Fruit fly (Drosophila melanogaster) whole organism, embryonic: Measurements from ENCODE around the gene CG1785.
A peak's percentile ranks its signal among the peaks of the same experiment; 100 is the strongest.

Experiments used
- Antp ChIP-seq: fragments of 200-800 bp; sonication (Bioruptor generic); optimal IDR thresholded peaks from 3 replicates; lab custom pipeline; 2016; ENCODE audit warnings: missing biosample characterization, missing genetic modification characterization
- CG10267 ChIP-seq: fragments of 200-800 bp; sonication (Bioruptor generic); optimal IDR thresholded peaks from 2 replicates; lab custom pipeline; 2018; ENCODE audit warnings: missing biosample characterization, mild to moderate bottlenecking, missing genetic modification characterization, moderate library complexity
- CG11695 ChIP-seq: fragments of 200-800 bp; sonication (Bioruptor generic); IDR thresholded peaks from 3 replicates; pipeline ENCODE4 v1.3.6; 2022; ENCODE audit warnings: missing biosample characterization, missing genetic modification characterization
- CG11723 ChIP-seq: fragments of 200-800 bp; sonication (Bioruptor generic); optimal IDR thresholded peaks from 2 replicates; lab custom pipeline; 2017; ENCODE audit warnings: missing biosample characterization, mild to moderate bottlenecking, missing genetic modification characterization
- CG12299 ChIP-seq: fragments of 200-800 bp; sonication (Bioruptor generic); optimal IDR thresholded peaks from 2 replicates; lab custom pipeline; 2018; ENCODE audit warnings: missing biosample characterization, mild to moderate bottlenecking, missing genetic modification characterization
- CG13775 ChIP-seq: fragments of 200-800 bp; sonication (Bioruptor generic); optimal IDR thresholded peaks from 3 replicates; lab custom pipeline; 2017; ENCODE audit warnings: missing biosample characterization, mild to moderate bottlenecking, missing genetic modification characterization
- CG14965 ChIP-seq: fragments of 200-800 bp; sonication (Bioruptor generic); optimal IDR thresholded peaks from 2 replicates; lab custom pipeline; 2016; ENCODE audit warnings: missing biosample characterization, missing genetic modification characterization, borderline replicate concordance
- CG17385 ChIP-seq: fragments of 200-800 bp; sonication (Bioruptor generic); optimal IDR thresholded peaks from 3 replicates; lab custom pipeline; 2018; ENCODE audit warnings: missing biosample characterization, mild to moderate bottlenecking, missing genetic modification characterization
- CG17829 ChIP-seq: fragments of 200-800 bp; optimal IDR thresholded peaks from 2 replicates; lab custom pipeline; 2019; ENCODE audit warnings: missing biosample characterization, mild to moderate bottlenecking, missing genetic modification characterization, moderate library complexity
- CG18476 ChIP-seq: fragments of 200-800 bp; sonication (Bioruptor generic); optimal IDR thresholded peaks from 2 replicates; lab custom pipeline; 2016; ENCODE audit warnings: missing biosample characterization, mild to moderate bottlenecking, missing genetic modification characterization
- CG30403 ChIP-seq: fragments of 200-800 bp; sonication (Bioruptor generic); optimal IDR thresholded peaks from 3 replicates; lab custom pipeline; 2016; ENCODE audit warnings: missing biosample characterization, missing genetic modification characterization
- CG4854 ChIP-seq: fragments of 200-800 bp; sonication (Bioruptor generic); optimal IDR thresholded peaks from 2 replicates; lab custom pipeline; 2016; ENCODE audit warnings: missing biosample characterization, missing genetic modification characterization, inconsistent platforms
- CG6854 ChIP-seq: fragments of 200-800 bp; sonication (Bioruptor generic); optimal IDR thresholded peaks from 3 replicates; lab custom pipeline; 2017; ENCODE audit warnings: missing biosample characterization, mild to moderate bottlenecking, missing genetic modification characterization
- CG7963 ChIP-seq: fragments of 200-800 bp; sonication (Bioruptor generic); IDR thresholded peaks from 3 replicates; pipeline ENCODE4 v1.3.6; 2022; ENCODE audit warnings: missing biosample characterization, missing genetic modification characterization; ENCODE audit not compliant: partially characterized antibody
- CG8089 ChIP-seq: fragments of 200-800 bp; sonication (Bioruptor generic); optimal IDR thresholded peaks from 3 replicates; lab custom pipeline; 2016; ENCODE audit warnings: missing biosample characterization, missing genetic modification characterization
- CG8290 ChIP-seq, 3 experiments: fragments of 200-800 bp; sonication (Bioruptor generic); optimal IDR thresholded peaks; 2 replicates each; lab custom pipeline; 2016 to 2019; ENCODE audit warnings: missing biosample characterization in 3 of 3, missing genetic modification characterization in 3 of 3, mild to moderate bottlenecking in 2 of 3, moderate library complexity in 1 of 3
- CG8359 ChIP-seq: fragments of 200-800 bp; sonication (Bioruptor generic); optimal IDR thresholded peaks from 2 replicates; lab custom pipeline; 2017; ENCODE audit warnings: missing biosample characterization, mild to moderate bottlenecking, missing genetic modification characterization, borderline replicate concordance
- Camta ChIP-seq: fragments of 200-800 bp; sonication (Bioruptor generic); optimal IDR thresholded peaks from 2 replicates; lab custom pipeline; 2016; ENCODE audit warnings: missing biosample characterization, missing genetic modification characterization
- Deaf1 ChIP-seq: fragments of 200-800 bp; optimal IDR thresholded peaks from 3 replicates; lab custom pipeline; 2019; ENCODE audit warnings: missing biosample characterization, mild to moderate bottlenecking, missing genetic modification characterization, moderate library complexity
- Dip2 ChIP-seq: fragments of 200-800 bp; sonication (Bioruptor generic); IDR thresholded peaks from 2 replicates; pipeline ENCODE4 v1.3.6; 2022; ENCODE audit warnings: missing biosample characterization, missing genetic modification characterization
- Dll ChIP-seq: fragments of 200-800 bp; sonication (Bioruptor generic); IDR thresholded peaks from 4 replicates; pipeline ENCODE4 v1.3.6; 2022; ENCODE audit warnings: missing biosample characterization, missing genetic modification characterization; ENCODE audit not compliant: partially characterized antibody
- Dp ChIP-seq: fragments of 200-800 bp; sonication (Bioruptor generic); optimal IDR thresholded peaks from 2 replicates; lab custom pipeline; 2018; ENCODE audit warnings: missing biosample characterization, mild to moderate bottlenecking, missing genetic modification characterization, moderate library complexity
- Ets97D ChIP-seq: fragments of 200-800 bp; sonication (Bioruptor generic); optimal IDR thresholded peaks from 3 replicates; lab custom pipeline; 2016; ENCODE audit warnings: missing biosample characterization, missing genetic modification characterization
- GATAe ChIP-seq: fragments of 200-800 bp; sonication (Bioruptor generic); conservative IDR thresholded peaks from 2 replicates; pipeline ENCODE4 v1.3.6; 2022; ENCODE audit warnings: missing biosample characterization, missing genetic modification characterization
- HmgD ChIP-seq: fragments of 200-800 bp; sonication (Bioruptor generic); optimal IDR thresholded peaks from 3 replicates; lab custom pipeline; 2016; ENCODE audit warnings: missing biosample characterization, missing genetic modification characterization
- Hmx ChIP-seq: fragments of 200-800 bp; sonication (Bioruptor generic); optimal IDR thresholded peaks from 2 replicates; lab custom pipeline; 2016; ENCODE audit warnings: missing biosample characterization, missing genetic modification characterization
- Hsf ChIP-seq: fragments of 200-800 bp; sonication (Bioruptor generic); optimal IDR thresholded peaks from 3 replicates; lab custom pipeline; 2016; ENCODE audit warnings: missing biosample characterization, missing genetic modification characterization
- Lim3 ChIP-seq: fragments of 200-800 bp; sonication (Bioruptor generic); IDR thresholded peaks from 2 replicates; pipeline ENCODE4 v1.3.6; 2022; ENCODE audit warnings: missing biosample characterization, missing genetic modification characterization
- MTF-1 ChIP-seq: fragments of 200-800 bp; sonication (Bioruptor generic); optimal IDR thresholded peaks from 2 replicates; lab custom pipeline; 2018; ENCODE audit warnings: missing biosample characterization, mild to moderate bottlenecking, missing genetic modification characterization, borderline replicate concordance
- Mad ChIP-seq: fragments of 200-800 bp; sonication (Bioruptor generic); optimal IDR thresholded peaks from 2 replicates; lab custom pipeline; 2016; ENCODE audit warnings: missing biosample characterization, missing genetic modification characterization
- NC2α ChIP-seq: fragments of 200-800 bp; sonication (Bioruptor generic); optimal IDR thresholded peaks from 2 replicates; lab custom pipeline; 2016; ENCODE audit warnings: missing biosample characterization, missing genetic modification characterization
- Opbp ChIP-seq: fragments of 200-800 bp; sonication (Bioruptor generic); IDR thresholded peaks from 3 replicates; pipeline ENCODE4 v1.3.6; 2022; ENCODE audit warnings: missing biosample characterization, missing genetic modification characterization; ENCODE audit not compliant: partially characterized antibody
- Rx ChIP-seq: fragments of 200-800 bp; sonication (Bioruptor generic); IDR thresholded peaks from 2 replicates; pipeline ENCODE4 v1.3.6; 2022; ENCODE audit warnings: missing biosample characterization, missing genetic modification characterization
- Side ChIP-seq: fragments of 200-800 bp; sonication (Bioruptor generic); optimal IDR thresholded peaks from 2 replicates; lab custom pipeline; 2016; ENCODE audit warnings: missing biosample characterization, missing genetic modification characterization
- Sry-δ ChIP-seq: fragments of 200-800 bp; sonication (Bioruptor generic); optimal IDR thresholded peaks from 2 replicates; lab custom pipeline; 2016; ENCODE audit warnings: missing biosample characterization, missing genetic modification characterization
- Taf1 ChIP-seq: fragments of 200-800 bp; sonication (Bioruptor generic); IDR thresholded peaks from 2 replicates; pipeline ENCODE4 v1.3.6; 2022; ENCODE audit warnings: missing biosample characterization, missing genetic modification characterization
- al ChIP-seq: fragments of 200-800 bp; sonication (Bioruptor generic); IDR thresholded peaks from 2 replicates; pipeline ENCODE4 v1.3.6; 2022; ENCODE audit warnings: missing biosample characterization, missing genetic modification characterization
- bab2 ChIP-seq: fragments of 200-800 bp; sonication (Bioruptor generic); optimal IDR thresholded peaks from 2 replicates; lab custom pipeline; 2016; ENCODE audit warnings: missing biosample characterization, missing genetic modification characterization
- crc ChIP-seq: fragments of 200-800 bp; sonication (Bioruptor generic); optimal IDR thresholded peaks from 2 replicates; lab custom pipeline; 2016; ENCODE audit warnings: missing biosample characterization, missing genetic modification characterization
- danr ChIP-seq: fragments of 200-800 bp; sonication (Bioruptor generic); IDR thresholded peaks from 2 replicates; pipeline ENCODE4 v1.3.6; 2022; ENCODE audit warnings: missing biosample characterization, missing genetic modification characterization
- dimm ChIP-seq: fragments of 200-800 bp; sonication (Bioruptor generic); IDR thresholded peaks from 2 replicates; pipeline ENCODE4 v1.3.6; 2022; ENCODE audit warnings: missing biosample characterization, missing genetic modification characterization
- hb ChIP-seq: fragments of 200-800 bp; sonication (Bioruptor generic); IDR thresholded peaks from 3 replicates; pipeline ENCODE4 v1.3.6; 2022; ENCODE audit warnings: missing biosample characterization, missing genetic modification characterization; ENCODE audit not compliant: partially characterized antibody
- lmd ChIP-seq: fragments of 200-800 bp; sonication (Bioruptor generic); IDR thresholded peaks from 2 replicates; pipeline ENCODE4 v1.3.6; 2022; ENCODE audit warnings: missing biosample characterization, missing genetic modification characterization
- maf-S ChIP-seq: fragments of 200-800 bp; sonication (Bioruptor generic); optimal IDR thresholded peaks from 2 replicates; lab custom pipeline; 2016; ENCODE audit warnings: missing biosample characterization, missing genetic modification characterization
- pzg ChIP-seq: fragments of 200-800 bp; sonication (Bioruptor generic); optimal IDR thresholded peaks from 3 replicates; lab custom pipeline; 2018; ENCODE audit warnings: missing biosample characterization, mild to moderate bottlenecking, missing genetic modification characterization, moderate library complexity
- row ChIP-seq: fragments of 200-800 bp; sonication (Bioruptor generic); IDR thresholded peaks from 3 replicates; pipeline ENCODE4 v1.3.6; 2022; ENCODE audit warnings: missing biosample characterization, missing genetic modification characterization
- sens-2 ChIP-seq: fragments of 200-800 bp; sonication (Bioruptor generic); IDR thresholded peaks from 2 replicates; pipeline ENCODE4 v1.3.6; 2022; ENCODE audit warnings: missing biosample characterization, missing genetic modification characterization
- slou ChIP-seq: fragments of 200-800 bp; sonication (Bioruptor generic); optimal IDR thresholded peaks from 3 replicates; lab custom pipeline; 2016; ENCODE audit warnings: missing biosample characterization, missing genetic modification characterization
- stc ChIP-seq: fragments of 200-800 bp; sonication (Bioruptor generic); IDR thresholded peaks from 2 replicates; pipeline ENCODE4 v1.3.6; 2022; ENCODE audit warnings: missing biosample characterization, missing genetic modification characterization
- unpg ChIP-seq: fragments of 200-800 bp; sonication (Bioruptor generic); optimal IDR thresholded peaks from 3 replicates; lab custom pipeline; 2018; ENCODE audit warnings: missing biosample characterization, mild to moderate bottlenecking, missing genetic modification characterization, moderate library complexity

Gene CG1785

dm6 chrX:8676631-8677224, 38.0 kb upstream of the CG1785 start, which contains the start of gene Rubicon (continued):
- TF ChIP-seq slou (GFP tag; lab: Kevin White, UChicago): no peak
- TF ChIP-seq hb: peak; percentile 87
- no peak for TF ChIP-seq CG11723 (GFP tag; lab: Kevin White, UChicago)
- TF ChIP-seq Deaf1: peak; percentile 6
- TF ChIP-seq Taf1: no peak
- peak; percentile 89 for TF ChIP-seq Dll (GFP tag; lab: Robert Waterston, UW)
- peak; percentile 87 for TF ChIP-seq Sry-δ (GFP tag; lab: Kevin White, UChicago)
- peak; percentile 9 for TF ChIP-seq Antp (GFP tag; lab: Kevin White, UChicago)
- TF ChIP-seq stc (GFP tag; lab: Robert Waterston, UW): peak; percentile 48; the same call in 1 of the 2 replicates
- no peak for TF ChIP-seq CG4854
- peak; percentile 37 for TF ChIP-seq CG8089 (GFP tag; lab: Kevin White, UChicago)
- TF ChIP-seq Mad (GFP tag; lab: Kevin White, UChicago): peak; percentile 7
- TF ChIP-seq Dip2 (GFP tag; lab: Robert Waterston, UW): no peak
- TF ChIP-seq MTF-1: peak; percentile 48
- TF ChIP-seq Side (GFP tag; lab: Kevin White, UChicago): no peak
- peak; percentile 78 for TF ChIP-seq CG17385 (GFP tag; lab: Kevin White, UChicago)
- TF ChIP-seq Lim3: no peak
- no peak for TF ChIP-seq CG30403
- no peak for TF ChIP-seq GATAe
- no peak for TF ChIP-seq NC2α (GFP tag; lab: Kevin White, UChicago)
- no peak for TF ChIP-seq sens-2
- TF ChIP-seq danr (GFP tag; lab: Robert Waterston, UW): no peak
- peak; percentile 34 for TF ChIP-seq maf-S (GFP tag; lab: Kevin White, UChicago)
- no peak for TF ChIP-seq Rx
- peak; percentile 58 for TF ChIP-seq Dp (GFP tag; lab: Kevin White, UChicago)
- no peak for TF ChIP-seq crc (GFP tag; lab: Kevin White, UChicago)
- TF ChIP-seq CG8359 (GFP tag; lab: Kevin White, UChicago): no peak
- TF ChIP-seq CG18476 (GFP tag; lab: Kevin White, UChicago): no peak
- TF ChIP-seq CG13775 (GFP tag; lab: Kevin White, UChicago): peak; percentile 12
- no peak for TF ChIP-seq bab2
- TF ChIP-seq CG7963 (GFP tag; lab: Robert Waterston, UW): peak; percentile 85
- TF ChIP-seq Ets97D (GFP tag; lab: Kevin White, UChicago): peak; percentile 89
- peak; percentile 96 for TF ChIP-seq CG8290 (GFP tag; optimal IDR thresholded peaks at IDR 0.05; lab: Kevin White, UChicago)
- TF ChIP-seq CG8290 (tag; optimal IDR thresholded peaks at IDR 0.05; lab: Kevin White, UChicago): peak; percentile 72 to 97
- peak; percentile 46; the same call in 1 of the 3 replicates for TF ChIP-seq row (GFP tag; lab: Robert Waterston, UW)
- TF ChIP-seq CG6854 (GFP tag; lab: Kevin White, UChicago): no peak
- no peak for TF ChIP-seq CG14965 (GFP tag; lab: Kevin White, UChicago)
- peak; percentile 36; the same call in 1 of the 2 replicates for TF ChIP-seq lmd
- no peak for TF ChIP-seq Hsf (GFP tag; lab: Kevin White, UChicago)
- peak; percentile 11 for TF ChIP-seq unpg (GFP tag; lab: Kevin White, UChicago)
- peak; percentile 65 for TF ChIP-seq CG17829
- no peak for TF ChIP-seq Hmx (GFP tag; lab: Kevin White, UChicago)
- TF ChIP-seq Opbp (GFP tag; lab: Robert Waterston, UW): peak; percentile 89
- TF ChIP-seq CG12299 (tag; lab: Kevin White, UChicago): peak; percentile 13
- no peak for TF ChIP-seq dimm (GFP tag; lab: Robert Waterston, UW)
- TF ChIP-seq CG10267 (tag; lab: Kevin White, UChicago): peak; percentile 77
- no peak for TF ChIP-seq CG11695 (GFP tag; lab: Robert Waterston, UW)
- TF ChIP-seq HmgD (GFP tag; lab: Kevin White, UChicago): peak; percentile 69
- peak; percentile 95 for TF ChIP-seq pzg
- TF ChIP-seq Camta (GFP tag; lab: Kevin White, UChicago): no peak
- TF ChIP-seq al (GFP tag; lab: Robert Waterston, UW): no peak
